Worm (Caenorhabditis elegans): Measurements from ENCODE around the gene F42C5.3.

- TF ChIP-seq nhr-28 (tag; optimal IDR thresholded peaks at IDR 0.05) (no peak), lin-13 (GFP tag; optimal IDR thresholded peaks at IDR 0.05) (no peak)
These were observed 24.2 kb downstream of the F42C5.3 start, which contains the start of gene glb-2 for ce11 chrIV:7263137-7263536.

All from whole organism, L1 larva.